Fruit fly (Drosophila melanogaster): Measurements from ENCODE around the gene Eip78C.

Gene Eip78C

dm6 chr3L:21241447-21241983, 15.1 kb downstream of the Eip78C start (continued):
- TF ChIP-seq CG9609 (GFP tag; optimal IDR thresholded peaks at IDR 0.05), result no peak
- no peak for TF ChIP-seq Sox100B (GFP tag; optimal IDR thresholded peaks at IDR 0.05)
- no peak for TF ChIP-seq abd-A (tag; optimal IDR thresholded peaks at IDR 0.05)
- TF ChIP-seq CG6683 (GFP tag; optimal IDR thresholded peaks at IDR 0.05), result no peak
- TF ChIP-seq CG43689 (GFP tag; IDR thresholded peaks at IDR 0.05), result no peak
- no peak for TF ChIP-seq zf30C (GFP tag; optimal IDR thresholded peaks at IDR 0.05)
- TF ChIP-seq CG8924 (tag; optimal IDR thresholded peaks at IDR 0.05), result no peak
- TF ChIP-seq gcm2 (GFP tag; optimal IDR thresholded peaks at IDR 0.05), result no peak
- peak; percentile 7 for TF ChIP-seq Jarid2 (GFP tag; optimal IDR thresholded peaks at IDR 0.05)
- no peak for TF ChIP-seq CG6791 (GFP tag; IDR thresholded peaks at IDR 0.05; ENCODE audit: partially characterized antibody)
- no peak for TF ChIP-seq gcm (GFP tag; optimal IDR thresholded peaks at IDR 0.05)
- TF ChIP-seq YL-1 (GFP tag; optimal IDR thresholded peaks at IDR 0.05), result no peak
- TF ChIP-seq CG14710 (tag; optimal IDR thresholded peaks at IDR 0.05), result no peak
- no peak for TF ChIP-seq odd (GFP tag; optimal IDR thresholded peaks at IDR 0.05)
- no peak for TF ChIP-seq Oli (tag; optimal IDR thresholded peaks at IDR 0.05)
- TF ChIP-seq CG8944 (GFP tag; optimal IDR thresholded peaks at IDR 0.05), result no peak
- no peak for TF ChIP-seq en (GFP tag; optimal IDR thresholded peaks at IDR 0.05)
- no peak for TF ChIP-seq MTF-1 (GFP tag; optimal IDR thresholded peaks at IDR 0.05; ENCODE audit: borderline replicate concordance)
- no peak for TF ChIP-seq Deaf1 (tag; optimal IDR thresholded peaks at IDR 0.05)
- no peak for TF ChIP-seq CG8359 (GFP tag; optimal IDR thresholded peaks at IDR 0.05; ENCODE audit: borderline replicate concordance)
- TF ChIP-seq CG12236 (GFP tag; optimal IDR thresholded peaks at IDR 0.05), result no peak
- peak; percentile 11 for TF ChIP-seq CoRest (tag; optimal IDR thresholded peaks at IDR 0.05)
- no peak for TF ChIP-seq CG8388 (GFP tag; optimal IDR thresholded peaks at IDR 0.05)
- no peak for TF ChIP-seq cg (GFP tag; optimal IDR thresholded peaks at IDR 0.05)
- peak; percentile 10 for TF ChIP-seq caup (GFP tag; optimal IDR thresholded peaks at IDR 0.05; ENCODE audit: severe bottlenecking)
- TF ChIP-seq CG18476 (GFP tag; optimal IDR thresholded peaks at IDR 0.05), result no peak
- TF ChIP-seq mirr (GFP tag; optimal IDR thresholded peaks at IDR 0.05), result no peak
- no peak for TF ChIP-seq CG8089 (GFP tag; optimal IDR thresholded peaks at IDR 0.05)
- no peak for TF ChIP-seq seq (GFP tag; IDR thresholded peaks at IDR 0.05)
- no peak for TF ChIP-seq CG2875 (GFP tag; optimal IDR thresholded peaks at IDR 0.05)
- no peak for TF ChIP-seq luna (GFP tag; optimal IDR thresholded peaks at IDR 0.05)
- no peak for TF ChIP-seq Camta (GFP tag; optimal IDR thresholded peaks at IDR 0.05)
- peak; percentile 11 for TF ChIP-seq lilli (GFP tag; optimal IDR thresholded peaks at IDR 0.05)
- no peak for TF ChIP-seq klu (GFP tag; IDR thresholded peaks at IDR 0.05)
- TF ChIP-seq CG13775 (GFP tag; optimal IDR thresholded peaks at IDR 0.05), result no peak
- TF ChIP-seq CG11504 (tag; optimal IDR thresholded peaks at IDR 0.05), result peak; percentile 19
- TF ChIP-seq CG6689 (GFP tag; IDR thresholded peaks at IDR 0.05), result no peak
- TF ChIP-seq insv (GFP tag; optimal IDR thresholded peaks at IDR 0.05), result no peak
- TF ChIP-seq fu2 (GFP tag; optimal IDR thresholded peaks at IDR 0.05), result no peak
- TF ChIP-seq sc (optimal IDR thresholded peaks at IDR 0.05), result no peak
- no peak for TF ChIP-seq sc (GFP tag; optimal IDR thresholded peaks at IDR 0.05)
- TF ChIP-seq CG10431 (GFP tag; optimal IDR thresholded peaks at IDR 0.05), result no peak
- TF ChIP-seq Scr (GFP tag; IDR thresholded peaks at IDR 0.05; ENCODE audit: partially characterized antibody), result no peak
- peak; percentile 56 for TF ChIP-seq Med (GFP tag)
- no peak for TF ChIP-seq CG1792 (GFP tag; optimal IDR thresholded peaks at IDR 0.05)
- no peak for TF ChIP-seq ato (GFP tag; IDR thresholded peaks at IDR 0.05; ENCODE audit: partially characterized antibody)
- peak; percentile 17 for TF ChIP-seq CG3281 (GFP tag; optimal IDR thresholded peaks at IDR 0.05)
- TF ChIP-seq Meics (GFP tag; optimal IDR thresholded peaks at IDR 0.05), result peak; percentile 25
- TF ChIP-seq al (GFP tag; IDR thresholded peaks at IDR 0.05), result peak; percentile 37; the same call in 1 of the 2 replicates
- TF ChIP-seq fd96Cb (tag; optimal IDR thresholded peaks at IDR 0.05), result no peak

Data from whole organism, embryonic.